Fruit fly (Drosophila melanogaster) Kc167 (cell line): ENCODE data around the gene m.

Experiments
- h ChIP-seq: fragments of >200 bp; optimal IDR thresholded peaks from 3 replicates; lab custom pipeline; 2018; ENCODE audit warnings: missing external identifiers
- psq ChIP-seq: fragments of >200 bp; optimal IDR thresholded peaks from 2 replicates; lab custom pipeline; 2017; ENCODE audit warnings: missing external identifiers
- ttk ChIP-seq: sonication (Bioruptor generic); optimal IDR thresholded peaks from 2 replicates; lab custom pipeline; 2017; ENCODE audit warnings: missing external identifiers

DNA sequence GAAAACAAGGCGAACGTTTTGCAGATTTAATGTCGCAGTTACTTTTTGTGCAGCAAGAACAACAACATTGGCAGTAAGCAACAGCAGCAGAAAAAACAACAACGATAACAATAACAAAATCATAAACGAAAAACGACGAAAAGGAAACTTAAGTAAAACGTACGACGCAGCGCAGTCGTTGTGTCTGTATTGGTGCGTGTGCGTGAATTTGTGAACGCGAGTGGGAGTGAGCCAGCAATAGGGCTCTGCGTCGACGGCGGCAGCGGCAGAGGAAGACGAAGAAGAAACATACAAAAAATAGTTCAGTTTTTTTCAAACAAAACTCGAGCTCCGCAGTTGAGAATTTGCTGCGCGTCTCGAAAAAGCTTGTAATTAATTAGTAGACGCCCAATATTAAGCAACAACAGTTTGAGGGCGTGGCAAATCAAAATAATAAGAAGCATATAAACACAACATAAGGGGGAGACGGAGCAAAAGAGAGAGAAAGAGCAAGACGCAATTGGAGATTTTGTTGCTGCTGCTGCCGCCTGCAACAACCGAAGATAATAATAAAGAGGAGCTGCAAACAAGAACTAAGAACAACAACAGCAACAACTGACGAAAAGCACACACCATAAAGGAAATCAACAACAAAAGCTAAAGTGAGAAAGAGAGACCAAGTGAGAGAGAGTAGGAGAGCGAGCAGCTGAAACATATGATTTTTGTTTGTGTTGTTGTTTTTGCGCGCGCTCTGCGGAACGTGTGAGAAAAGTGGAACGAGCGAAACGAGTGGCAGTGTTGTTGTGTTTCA is 63.3 kb downstream of the m start:
- TF ChIP-seq ttk (lab: Kevin White, UChicago) (no peak), psq (lab: Kevin White, UChicago) (peak; percentile 29), h (lab: Kevin White, UChicago) (no peak)
